Worm (Caenorhabditis elegans) whole organism, mixed stage, embryonic: ENCODE results near the gene C05E7.3.

ENCODE experiments used
- ceh-83 ChIP-seq: fragments of 200-800 bp; sonication (Bioruptor generic); optimal IDR thresholded peaks from 2 replicates; lab custom pipeline; 2018; ENCODE audit warnings: mild to moderate bottlenecking, missing genetic modification characterization, missing compliant biosample characterization
- drap-1 ChIP-seq: fragments of 200-800 bp; sonication (Bioruptor generic); optimal IDR thresholded peaks from 3 replicates; lab custom pipeline; 2018; ENCODE audit warnings: mild to moderate bottlenecking, missing genetic modification characterization, missing compliant biosample characterization
- hlh-1 ChIP-seq: fragments of 150-350 bp; optimal IDR thresholded peaks from 2 replicates; lab custom pipeline; 2014; ENCODE audit warnings: missing biosample characterization, missing genetic modification reagents, missing genetic modification characterization
- lsy-2 ChIP-seq: fragments of 150-350 bp; optimal IDR thresholded peaks from 2 replicates; lab custom pipeline; 2014; ENCODE audit warnings: missing biosample characterization, missing genetic modification characterization
- nhr-12 ChIP-seq: fragments of 150-350 bp; optimal IDR thresholded peaks from 2 replicates; lab custom pipeline; 2014; ENCODE audit warnings: missing biosample characterization, missing genetic modification characterization
- nhr-28 ChIP-seq: fragments of 150-350 bp; optimal IDR thresholded peaks from 2 replicates; lab custom pipeline; 2014; ENCODE audit warnings: missing biosample characterization, missing genetic modification characterization
- unc-62 ChIP-seq: fragments of 150-350 bp; optimal IDR thresholded peaks from 2 replicates; lab custom pipeline; 2014; ENCODE audit warnings: missing biosample characterization, missing genetic modification reagents, missing genetic modification characterization
- ztf-11 ChIP-seq: fragments of 150-350 bp; optimal IDR thresholded peaks from 2 replicates; lab custom pipeline; 2014; ENCODE audit warnings: missing biosample characterization, missing genetic modification characterization

- TF ChIP-seq nhr-28 (tag; lab: Kevin White, UChicago): no peak
- no peak for TF ChIP-seq unc-62 (GFP tag; lab: Kevin White, UChicago)
- no peak for TF ChIP-seq ztf-11 (tag; lab: Kevin White, UChicago)
- TF ChIP-seq drap-1 (GFP tag; lab: Kevin White, UChicago): no peak
- TF ChIP-seq nhr-12 (tag; lab: Kevin White, UChicago): no peak
- no peak for TF ChIP-seq ceh-83 (GFP tag; lab: Kevin White, UChicago)
- TF ChIP-seq lsy-2 (tag; lab: Kevin White, UChicago): no peak
- TF ChIP-seq hlh-1 (tag; lab: Kevin White, UChicago): no peak
These were observed 30.0 kb downstream of the C05E7.3 start for ce11 chrX:12916418-12916817.
